Worm (Caenorhabditis elegans): ENCODE data around the gene sra-29.

DNA sequence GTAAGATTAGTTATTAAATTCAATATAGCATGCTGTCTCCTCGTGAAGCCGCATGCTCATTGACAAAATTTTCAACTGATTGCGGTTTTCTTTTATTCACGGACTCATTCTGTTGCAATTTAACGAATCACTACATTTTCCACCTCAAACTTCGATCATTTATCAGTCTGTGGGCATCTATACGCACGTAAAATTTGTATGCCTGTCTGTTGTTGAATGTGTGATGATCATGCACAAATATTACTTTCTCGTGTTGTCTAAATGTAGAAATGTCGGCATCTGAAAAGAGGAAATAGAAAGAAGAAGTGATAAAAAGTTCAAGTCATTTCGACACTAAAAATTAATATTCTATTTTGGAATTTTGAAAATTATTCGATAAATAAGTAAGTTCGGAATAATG is 37.0 kb upstream of the sra-29 start:
- no peak for TF ChIP-seq ceh-36 (tag; optimal IDR thresholded peaks at IDR 0.05)
- no peak for TF ChIP-seq aly-1 (tag; optimal IDR thresholded peaks at IDR 0.05)
- TF ChIP-seq ama-1 (optimal IDR thresholded peaks at IDR 0.05), result no peak
- TF ChIP-seq tra-4 (tag; optimal IDR thresholded peaks at IDR 0.05), result no peak
- TF ChIP-seq flt-1 (GFP tag; IDR thresholded peaks at IDR 0.05), result no peak
- TF ChIP-seq hmg-4 (GFP tag; optimal IDR thresholded peaks at IDR 0.05), result no peak
- no peak for TF ChIP-seq hmbx-1 (tag; optimal IDR thresholded peaks at IDR 0.05)
- TF ChIP-seq scrt-1 (GFP tag; IDR thresholded peaks at IDR 0.05), result no peak
- TF ChIP-seq ceh-13 (GFP tag; optimal IDR thresholded peaks at IDR 0.05), result no peak
- TF ChIP-seq ets-7 (tag; optimal IDR thresholded peaks at IDR 0.05), result no peak
- no peak for TF ChIP-seq tbx-11 (GFP tag; IDR thresholded peaks at IDR 0.05)
